Fruit fly (Drosophila melanogaster) whole organism, embryonic: Measurements from ENCODE around the gene Fur2.

Experiments used
- Ada2b ChIP-seq: fragments of 200-800 bp; sonication (Bioruptor generic); IDR thresholded peaks from 2 replicates; pipeline ENCODE4 v1.3.6; 2022; ENCODE audit warnings: missing biosample characterization, missing genetic modification characterization
- B-H1 ChIP-seq: fragments of 200-800 bp; sonication (Bioruptor generic); IDR thresholded peaks from 3 replicates; pipeline ENCODE4 v1.3.6; 2022; ENCODE audit warnings: missing biosample characterization, missing genetic modification characterization
- BtbVII ChIP-seq: fragments of 200-800 bp; sonication (Bioruptor generic); optimal IDR thresholded peaks from 3 replicates; lab custom pipeline; 2017; ENCODE audit warnings: missing biosample characterization, mild to moderate bottlenecking, missing genetic modification characterization
- CG11695 ChIP-seq: fragments of 200-800 bp; sonication (Bioruptor generic); IDR thresholded peaks from 3 replicates; pipeline ENCODE4 v1.3.6; 2022; ENCODE audit warnings: missing biosample characterization, missing genetic modification characterization
- CG11723 ChIP-seq: fragments of 200-800 bp; sonication (Bioruptor generic); optimal IDR thresholded peaks from 2 replicates; lab custom pipeline; 2017; ENCODE audit warnings: missing biosample characterization, mild to moderate bottlenecking, missing genetic modification characterization
- CG12942 ChIP-seq: fragments of 200-800 bp; sonication (Bioruptor generic); optimal IDR thresholded peaks from 3 replicates; lab custom pipeline; 2016; ENCODE audit warnings: missing biosample characterization, missing genetic modification characterization
- CG14050 ChIP-seq: fragments of 200-800 bp; sonication (Bioruptor generic); IDR thresholded peaks from 3 replicates; pipeline ENCODE4 v1.3.6; 2022; ENCODE audit warnings: missing biosample characterization, missing genetic modification characterization
- CG14667 ChIP-seq: fragments of 200-800 bp; sonication (Bioruptor generic); IDR thresholded peaks from 2 replicates; pipeline ENCODE4 v1.3.6; 2022; ENCODE audit warnings: missing biosample characterization, missing genetic modification characterization
- CG14965 ChIP-seq: fragments of 200-800 bp; sonication (Bioruptor generic); optimal IDR thresholded peaks from 2 replicates; lab custom pipeline; 2016; ENCODE audit warnings: missing biosample characterization, missing genetic modification characterization, borderline replicate concordance
- CG15073 ChIP-seq: fragments of 200-800 bp; sonication (Bioruptor generic); optimal IDR thresholded peaks from 2 replicates; lab custom pipeline; 2016; ENCODE audit warnings: missing biosample characterization, missing genetic modification characterization
- CG15514 ChIP-seq: fragments of 200-800 bp; sonication (Bioruptor generic); optimal IDR thresholded peaks from 3 replicates; lab custom pipeline; 2017; ENCODE audit warnings: missing biosample characterization, missing genetic modification characterization, mild to moderate bottlenecking, moderate library complexity, missing genetic modification reagents
- CG18476 ChIP-seq: fragments of 200-800 bp; sonication (Bioruptor generic); optimal IDR thresholded peaks from 2 replicates; lab custom pipeline; 2016; ENCODE audit warnings: missing biosample characterization, mild to moderate bottlenecking, missing genetic modification characterization
- CG18599 ChIP-seq: fragments of 200-800 bp; sonication (Bioruptor generic); optimal IDR thresholded peaks from 3 replicates; lab custom pipeline; 2017; ENCODE audit warnings: missing biosample characterization, missing genetic modification characterization, mild to moderate bottlenecking, moderate library complexity, missing genetic modification reagents
- CG2129 ChIP-seq: fragments of 200-800 bp; sonication (Bioruptor generic); IDR thresholded peaks from 2 replicates; pipeline ENCODE4 v1.3.6; 2022; ENCODE audit warnings: missing biosample characterization, missing genetic modification characterization; ENCODE audit not compliant: partially characterized antibody
- CG32767 ChIP-seq: fragments of 200-800 bp; sonication (Bioruptor generic); IDR thresholded peaks from 2 replicates; pipeline ENCODE4 v1.3.6; 2022; ENCODE audit warnings: missing biosample characterization, missing genetic modification characterization
- CG3995 ChIP-seq: fragments of 200-800 bp; sonication (Bioruptor generic); optimal IDR thresholded peaks from 3 replicates; lab custom pipeline; 2016; ENCODE audit warnings: missing biosample characterization, missing genetic modification characterization
- CG4282 ChIP-seq: fragments of 200-800 bp; sonication (Bioruptor generic); optimal IDR thresholded peaks from 2 replicates; lab custom pipeline; 2016; ENCODE audit warnings: missing biosample characterization, missing genetic modification characterization
- CG4617 ChIP-seq: fragments of 200-800 bp; sonication (Bioruptor generic); optimal IDR thresholded peaks from 3 replicates; lab custom pipeline; 2016; ENCODE audit warnings: missing biosample characterization, missing genetic modification characterization, borderline replicate concordance
- CG4854 ChIP-seq: fragments of 200-800 bp; sonication (Bioruptor generic); optimal IDR thresholded peaks from 2 replicates; lab custom pipeline; 2016; ENCODE audit warnings: missing biosample characterization, missing genetic modification characterization, inconsistent platforms
- CG5245 ChIP-seq: fragments of 200-800 bp; sonication (Bioruptor generic); optimal IDR thresholded peaks from 3 replicates; lab custom pipeline; 2016; ENCODE audit warnings: missing biosample characterization, missing genetic modification characterization
- Chrac-16 ChIP-seq: fragments of 200-800 bp; sonication (Bioruptor generic); optimal IDR thresholded peaks from 3 replicates; lab custom pipeline; 2016; ENCODE audit warnings: missing biosample characterization, missing genetic modification characterization
- CrebB ChIP-seq: fragments of 200-800 bp; sonication (Bioruptor generic); optimal IDR thresholded peaks from 3 replicates; lab custom pipeline; 2018; ENCODE audit warnings: missing biosample characterization, mild to moderate bottlenecking, missing genetic modification characterization
- HLH3B ChIP-seq: fragments of 200-800 bp; sonication (Bioruptor generic); IDR thresholded peaks from 2 replicates; pipeline ENCODE4 v1.3.6; 2022; ENCODE audit warnings: missing biosample characterization, missing genetic modification characterization
- HmgZ ChIP-seq: fragments of 200-800 bp; sonication (Bioruptor generic); optimal IDR thresholded peaks from 2 replicates; lab custom pipeline; 2018; ENCODE audit warnings: missing biosample characterization, mild to moderate bottlenecking, missing genetic modification characterization
- Hr78 ChIP-seq, 2 experiments: fragments of 200-800 bp in 1 of 2; fragments of >200 bp in 1 of 2; sonication (Bioruptor generic) in 1 of 2; optimal IDR thresholded peaks; 2 replicates each; lab custom pipeline; 2017 to 2019; ENCODE audit warnings: missing biosample characterization in 2 of 2, missing genetic modification characterization in 2 of 2, mild to moderate bottlenecking in 1 of 2, moderate library complexity in 1 of 2
- Mrtf ChIP-seq: fragments of 200-800 bp; sonication (Bioruptor generic); IDR thresholded peaks from 3 replicates; pipeline ENCODE4 v1.3.6; 2022; ENCODE audit warnings: missing biosample characterization, missing genetic modification characterization
- Poxn ChIP-seq: fragments of 200-800 bp; sonication (Bioruptor generic); IDR thresholded peaks from 2 replicates; pipeline ENCODE4 v1.3.6; 2022; ENCODE audit warnings: missing biosample characterization, missing genetic modification characterization
- Sin3A ChIP-seq: fragments of >200 bp; optimal IDR thresholded peaks from 2 replicates; lab custom pipeline; 2018
- Trl ChIP-seq, 3 experiments: fragments of >200 bp in 2 of 3; fragments of 200-800 bp in 1 of 3; sonication (Bioruptor generic) in 1 of 3; optimal IDR thresholded peaks; 2 replicates in 1 of 3; 3 replicates in 2 of 3; lab custom pipeline; 2016 to 2017; ENCODE audit warnings: missing biosample characterization in 1 of 3, missing genetic modification characterization in 1 of 3
- Usf ChIP-seq: fragments of 200-800 bp; sonication (Bioruptor generic); optimal IDR thresholded peaks from 2 replicates; lab custom pipeline; 2017; ENCODE audit warnings: missing genotype, missing biosample characterization, missing genetic modification characterization
- YL-1 ChIP-seq: fragments of 200-800 bp; sonication (Bioruptor generic); optimal IDR thresholded peaks from 3 replicates; lab custom pipeline; 2017; ENCODE audit warnings: missing biosample characterization, mild to moderate bottlenecking, missing genetic modification characterization
- ab ChIP-seq: fragments of 200-800 bp; sonication (Bioruptor generic); optimal IDR thresholded peaks from 2 replicates; lab custom pipeline; 2016; ENCODE audit warnings: missing biosample characterization, missing genetic modification characterization
- ara ChIP-seq: fragments of 200-800 bp; sonication (Bioruptor generic); IDR thresholded peaks from 2 replicates; pipeline ENCODE4 v1.3.6; 2022; ENCODE audit warnings: missing biosample characterization, missing genetic modification characterization
- bab2 ChIP-seq: fragments of 200-800 bp; sonication (Bioruptor generic); optimal IDR thresholded peaks from 2 replicates; lab custom pipeline; 2016; ENCODE audit warnings: missing biosample characterization, missing genetic modification characterization
- bbx ChIP-seq: fragments of 200-800 bp; sonication (Bioruptor generic); IDR thresholded peaks from 2 replicates; pipeline ENCODE4 v1.3.6; 2022; ENCODE audit warnings: missing biosample characterization, missing genetic modification characterization; ENCODE audit not compliant: partially characterized antibody
- bsh ChIP-seq, 2 experiments: fragments of 200-800 bp; sonication (Bioruptor generic); optimal IDR thresholded peaks; 2 replicates each; lab custom pipeline; 2017 to 2018; ENCODE audit warnings: mild to moderate bottlenecking in 2 of 2, missing biosample characterization in 2 of 2, missing genetic modification characterization in 2 of 2, moderate library complexity in 1 of 2
- chm ChIP-seq: fragments of 200-800 bp; sonication (Bioruptor generic); IDR thresholded peaks from 2 replicates; pipeline ENCODE4 v1.3.6; 2022; ENCODE audit warnings: missing biosample characterization, missing genetic modification characterization
- crol ChIP-seq: fragments of 200-800 bp; sonication (Bioruptor generic); IDR thresholded peaks from 2 replicates; pipeline ENCODE4 v1.3.6; 2022; ENCODE audit warnings: missing biosample characterization, missing genetic modification characterization
- fd3F ChIP-seq: fragments of 200-800 bp; sonication (Bioruptor generic); optimal IDR thresholded peaks from 2 replicates; lab custom pipeline; 2018; ENCODE audit warnings: missing biosample characterization, mild to moderate bottlenecking, missing genetic modification characterization, moderate library complexity
- gfzf ChIP-seq: fragments of 200-800 bp; sonication (Bioruptor generic); optimal IDR thresholded peaks from 2 replicates; lab custom pipeline; 2016; ENCODE audit warnings: missing biosample characterization, mild to moderate bottlenecking, missing genetic modification characterization, moderate library complexity
- grau ChIP-seq: fragments of 200-800 bp; optimal IDR thresholded peaks from 3 replicates; lab custom pipeline; 2019; ENCODE audit warnings: missing biosample characterization, mild to moderate bottlenecking, missing genetic modification characterization, moderate library complexity
- kah ChIP-seq: fragments of 200-800 bp; sonication (Bioruptor generic); optimal IDR thresholded peaks from 2 replicates; lab custom pipeline; 2018; ENCODE audit warnings: missing biosample characterization, mild to moderate bottlenecking, missing genetic modification characterization
- ken ChIP-seq: fragments of 200-800 bp; sonication (Bioruptor generic); IDR thresholded peaks from 3 replicates; pipeline ENCODE4 v1.3.6; 2022; ENCODE audit warnings: missing biosample characterization, missing genetic modification characterization
- psq ChIP-seq: fragments of 200-800 bp; sonication (Bioruptor generic); optimal IDR thresholded peaks from 2 replicates; lab custom pipeline; 2017; ENCODE audit warnings: missing biosample characterization, missing genetic modification characterization
- pum ChIP-seq: fragments of 200-800 bp; sonication (Bioruptor generic); optimal IDR thresholded peaks from 2 replicates; lab custom pipeline; 2016; ENCODE audit warnings: missing biosample characterization, missing genetic modification characterization
- salm ChIP-seq: fragments of 200-800 bp; sonication (Bioruptor generic); optimal IDR thresholded peaks from 2 replicates; lab custom pipeline; 2018; ENCODE audit warnings: missing biosample characterization, mild to moderate bottlenecking, missing genetic modification characterization
- ssp ChIP-seq: fragments of 200-800 bp; sonication (Bioruptor generic); IDR thresholded peaks from 2 replicates; pipeline ENCODE4 v1.3.6; 2022; ENCODE audit warnings: missing biosample characterization, missing genetic modification characterization
- tx ChIP-seq: fragments of 200-800 bp; sonication (Bioruptor generic); optimal IDR thresholded peaks from 2 replicates; lab custom pipeline; 2016; ENCODE audit warnings: missing biosample characterization, missing genetic modification characterization
- vvl ChIP-seq: fragments of 200-800 bp; sonication (Bioruptor generic); IDR thresholded peaks from 2 replicates; pipeline ENCODE4 v1.3.6; 2022; ENCODE audit warnings: missing biosample characterization, missing genetic modification characterization

Fur2 gene

dm6 chrX:16358670-16359320, 14.1 kb upstream of the Fur2 start, which contains the start of the genes U2af50 and PIG-Q (continued):
- TF ChIP-seq CG32767 (peak; percentile 90), CG11723 (GFP tag; lab: Kevin White, UChicago) (peak; percentile 87), CG14667 (GFP tag; lab: Robert Waterston, UW) (peak; percentile 92), Trl (optimal IDR thresholded peaks at IDR 0.05; lab: Kevin White, UChicago) (no peak), Trl (GFP tag; optimal IDR thresholded peaks at IDR 0.05; lab: Kevin White, UChicago) (peak; percentile 51), CG5245 (GFP tag; lab: Kevin White, UChicago) (peak; percentile 83), ssp (GFP tag; lab: Robert Waterston, UW) (peak; percentile 91), CG3995 (GFP tag; lab: Kevin White, UChicago) (peak; percentile 14), bab2 (GFP tag; lab: Kevin White, UChicago) (peak; percentile 71), pum (peak; percentile 55), CG15514 (GFP tag; lab: Kevin White, UChicago) (peak; percentile 85), CG2129 (GFP tag; lab: Robert Waterston, UW) (no peak), salm (tag; lab: Kevin White, UChicago) (peak; percentile 90), CG4854 (GFP tag; lab: Kevin White, UChicago) (peak; percentile 52), Mrtf (GFP tag; lab: Robert Waterston, UW) (no peak; the same call in 2 of the 3 replicates), CG14965 (GFP tag; lab: Kevin White, UChicago) (no peak), ab (GFP tag; lab: Kevin White, UChicago) (peak; percentile 66), bbx (GFP tag; lab: Robert Waterston, UW) (no peak), grau (tag; lab: Kevin White, UChicago) (peak; percentile 95), CG18599 (GFP tag; lab: Kevin White, UChicago) (peak; percentile 92), HLH3B (peak; percentile 91), YL-1 (GFP tag; lab: Kevin White, UChicago) (peak; percentile 51), CG11695 (GFP tag; lab: Robert Waterston, UW) (peak; percentile 90), Ada2b (peak; percentile 93), BtbVII (GFP tag; lab: Kevin White, UChicago) (peak; percentile 90), ara (GFP tag; lab: Robert Waterston, UW) (no peak; the same call in 1 of the 2 replicates), Usf (GFP tag; lab: Kevin White, UChicago) (peak; percentile 91), vvl (GFP tag; lab: Robert Waterston, UW) (peak; percentile 97), B-H1 (GFP tag; lab: Robert Waterston, UW) (peak; percentile 82; the same call in 2 of the 3 replicates), Hr78 (GFP tag; optimal IDR thresholded peaks at IDR 0.05; lab: Kevin White, UChicago) (no peak), CG18476 (GFP tag; lab: Kevin White, UChicago) (peak; percentile 84), fd3F (GFP tag; lab: Kevin White, UChicago) (peak; percentile 93), Chrac-16 (GFP tag; lab: Kevin White, UChicago) (peak; percentile 89), CG15073 (peak; percentile 41), Poxn (peak; percentile 68), kah (peak; percentile 82), bsh (GFP tag; optimal IDR thresholded peaks at IDR 0.05; lab: Kevin White, UChicago) (peak; percentile 77 to 96), Sin3A (lab: Kevin White, UChicago) (no peak), HmgZ (tag; lab: Kevin White, UChicago) (peak; percentile 94), CG4282 (GFP tag; lab: Kevin White, UChicago) (no peak), psq (peak; percentile 78), gfzf (GFP tag; lab: Kevin White, UChicago) (no peak), chm (GFP tag; lab: Robert Waterston, UW) (no peak), CG4617 (GFP tag; lab: Kevin White, UChicago) (peak; percentile 62), CG12942 (peak; percentile 92), tx (GFP tag; lab: Kevin White, UChicago) (peak; percentile 43), CrebB (tag; lab: Kevin White, UChicago) (peak; percentile 80), CG14050 (GFP tag; lab: Robert Waterston, UW) (no peak; the same call in 1 of the 3 replicates), ken (GFP tag; lab: Robert Waterston, UW) (no peak; the same call in 1 of the 3 replicates), crol (GFP tag; lab: Robert Waterston, UW) (no peak; the same call in 1 of the 2 replicates)
